Worm (Caenorhabditis elegans): ENCODE results near the gene B0416.5.

- TF ChIP-seq C06A6.2 (GFP tag; conservative IDR thresholded peaks at IDR 0.05) (no peak), ztf-26 (tag; optimal IDR thresholded peaks at IDR 0.05) (no peak), F10E7.11 (tag; optimal IDR thresholded peaks at IDR 0.05) (no peak), nfya-2 (GFP tag; IDR thresholded peaks at IDR 0.05) (no peak), sdz-38 (tag; optimal IDR thresholded peaks at IDR 0.05) (no peak), nhr-90 (tag; optimal IDR thresholded peaks at IDR 0.05) (no peak), hlh-12 (tag; optimal IDR thresholded peaks at IDR 0.05) (no peak), nfya-1 (tag; optimal IDR thresholded peaks at IDR 0.05; ENCODE audit: borderline replicate concordance, insufficient read depth) (no peak), dpl-1 (GFP tag; optimal IDR thresholded peaks at IDR 0.05) (no peak), ZK185.1 (tag; optimal IDR thresholded peaks at IDR 0.05; ENCODE audit: poor library complexity, severe bottlenecking) (no peak), Y53F4B.3 (GFP tag; IDR thresholded peaks at IDR 0.05) (no peak), pha-4 (tag; optimal IDR thresholded peaks at IDR 0.05) (no peak), aptf-2 (GFP tag; conservative IDR thresholded peaks at IDR 0.05) (no peak)
These were observed 11.1 kb downstream of the B0416.5 start, which contains the start of gene F18G5.1 for ce11 chrX:9259552-9259951.
